Fruit fly (Drosophila melanogaster) whole organism, embryonic: ENCODE measurements around the gene CG2889.

ENCODE experiments used
- CG10565 ChIP-seq: fragments of 200-800 bp; sonication (Bioruptor generic); optimal IDR thresholded peaks from 3 replicates; lab custom pipeline; 2016; ENCODE audit warnings: missing biosample characterization, mild to moderate bottlenecking, missing genetic modification characterization
- CG10654 ChIP-seq: fragments of 200-800 bp; sonication (Bioruptor generic); optimal IDR thresholded peaks from 2 replicates; lab custom pipeline; 2016; ENCODE audit warnings: missing biosample characterization, missing genetic modification characterization
- CG11695 ChIP-seq: fragments of 200-800 bp; sonication (Bioruptor generic); IDR thresholded peaks from 3 replicates; pipeline ENCODE4 v1.3.6; 2022; ENCODE audit warnings: missing biosample characterization, missing genetic modification characterization
- CG12236 ChIP-seq: fragments of 200-800 bp; sonication (Bioruptor generic); optimal IDR thresholded peaks from 2 replicates; lab custom pipeline; 2016; ENCODE audit warnings: missing biosample characterization, missing genetic modification characterization
- CG14965 ChIP-seq: fragments of 200-800 bp; sonication (Bioruptor generic); optimal IDR thresholded peaks from 2 replicates; lab custom pipeline; 2016; ENCODE audit warnings: missing biosample characterization, missing genetic modification characterization, borderline replicate concordance
- CG1529 ChIP-seq: fragments of 200-800 bp; sonication (Bioruptor generic); optimal IDR thresholded peaks from 3 replicates; lab custom pipeline; 2018; ENCODE audit warnings: missing biosample characterization, missing genetic modification characterization
- CG15601 ChIP-seq: fragments of 200-800 bp; sonication (Bioruptor generic); optimal IDR thresholded peaks from 3 replicates; lab custom pipeline; 2019; ENCODE audit warnings: missing biosample characterization, mild to moderate bottlenecking, missing genetic modification characterization, moderate library complexity
- CG17359 ChIP-seq: fragments of 200-800 bp; sonication (Bioruptor generic); optimal IDR thresholded peaks from 3 replicates; lab custom pipeline; 2018; ENCODE audit warnings: missing biosample characterization, mild to moderate bottlenecking, missing genetic modification characterization, moderate library complexity
- CG17385 ChIP-seq: fragments of 200-800 bp; sonication (Bioruptor generic); optimal IDR thresholded peaks from 3 replicates; lab custom pipeline; 2018; ENCODE audit warnings: missing biosample characterization, mild to moderate bottlenecking, missing genetic modification characterization
- CG2712 ChIP-seq: fragments of 200-800 bp; optimal IDR thresholded peaks from 3 replicates; lab custom pipeline; 2019; ENCODE audit warnings: missing biosample characterization, mild to moderate bottlenecking, missing genetic modification characterization, moderate library complexity
- CG2875 ChIP-seq: fragments of 200-800 bp; sonication (Bioruptor generic); optimal IDR thresholded peaks from 2 replicates; lab custom pipeline; 2017; ENCODE audit warnings: missing biosample characterization, mild to moderate bottlenecking, missing genetic modification characterization, missing genetic modification reagents
- CG3281 ChIP-seq: fragments of 200-800 bp; sonication (Bioruptor generic); optimal IDR thresholded peaks from 3 replicates; lab custom pipeline; 2017; ENCODE audit warnings: missing biosample characterization, mild to moderate bottlenecking, missing genetic modification characterization
- CG4424 ChIP-seq: fragments of 200-800 bp; sonication (Bioruptor generic); optimal IDR thresholded peaks from 3 replicates; lab custom pipeline; 2016; ENCODE audit warnings: missing biosample characterization, missing genetic modification characterization
- CG4820 ChIP-seq: fragments of 200-800 bp; sonication (Bioruptor generic); optimal IDR thresholded peaks from 3 replicates; lab custom pipeline; 2016; ENCODE audit warnings: missing biosample characterization, missing genetic modification characterization
- CG7271 ChIP-seq: fragments of 200-800 bp; sonication (Bioruptor generic); optimal IDR thresholded peaks from 2 replicates; lab custom pipeline; 2018; ENCODE audit warnings: missing biosample characterization, mild to moderate bottlenecking, missing genetic modification characterization, moderate library complexity
- CG7556 ChIP-seq: fragments of 200-800 bp; sonication (Bioruptor generic); optimal IDR thresholded peaks from 2 replicates; lab custom pipeline; 2017; ENCODE audit warnings: missing biosample characterization, mild to moderate bottlenecking, missing genetic modification characterization
- CG8388 ChIP-seq: fragments of 200-800 bp; sonication (Bioruptor generic); optimal IDR thresholded peaks from 2 replicates; lab custom pipeline; 2019; ENCODE audit warnings: missing biosample characterization, mild to moderate bottlenecking, missing genetic modification characterization, moderate library complexity
- Chrac-16 ChIP-seq: fragments of 200-800 bp; sonication (Bioruptor generic); optimal IDR thresholded peaks from 3 replicates; lab custom pipeline; 2016; ENCODE audit warnings: missing biosample characterization, missing genetic modification characterization
- Dek ChIP-seq: fragments of 200-800 bp; sonication (Bioruptor generic); optimal IDR thresholded peaks from 3 replicates; lab custom pipeline; 2019; ENCODE audit warnings: missing biosample characterization, mild to moderate bottlenecking, missing genetic modification characterization, moderate library complexity
- E2f1 ChIP-seq: fragments of 200-800 bp; sonication (Bioruptor generic); IDR thresholded peaks from 2 replicates; pipeline ENCODE4 v1.3.6; 2022; ENCODE audit warnings: missing biosample characterization, missing genetic modification characterization
- HHEX ChIP-seq: fragments of 200-800 bp; sonication (Bioruptor generic); optimal IDR thresholded peaks from 3 replicates; lab custom pipeline; 2017; ENCODE audit warnings: missing biosample characterization, mild to moderate bottlenecking, missing genetic modification characterization, missing genetic modification reagents
- Hr78 ChIP-seq, 2 experiments: fragments of 200-800 bp in 1 of 2; fragments of >200 bp in 1 of 2; sonication (Bioruptor generic) in 1 of 2; optimal IDR thresholded peaks; 2 replicates each; lab custom pipeline; 2017 to 2019; ENCODE audit warnings: missing biosample characterization in 2 of 2, missing genetic modification characterization in 2 of 2, mild to moderate bottlenecking in 1 of 2, moderate library complexity in 1 of 2
- Hsf ChIP-seq: fragments of 200-800 bp; sonication (Bioruptor generic); optimal IDR thresholded peaks from 3 replicates; lab custom pipeline; 2016; ENCODE audit warnings: missing biosample characterization, missing genetic modification characterization
- Max ChIP-seq: fragments of 200-800 bp; sonication (Bioruptor generic); optimal IDR thresholded peaks from 2 replicates; lab custom pipeline; 2016; ENCODE audit warnings: missing biosample characterization, mild to moderate bottlenecking, missing genetic modification characterization
- NFAT ChIP-seq: fragments of 200-800 bp; sonication (Bioruptor generic); IDR thresholded peaks from 2 replicates; pipeline ENCODE4 v1.3.6; 2022; ENCODE audit warnings: missing biosample characterization, missing genetic modification characterization
- Oli ChIP-seq: fragments of 200-800 bp; sonication (Bioruptor generic); optimal IDR thresholded peaks from 2 replicates; lab custom pipeline; 2018; ENCODE audit warnings: missing biosample characterization, mild to moderate bottlenecking, missing genetic modification characterization, moderate library complexity
- Sin3A ChIP-seq: fragments of >200 bp; optimal IDR thresholded peaks from 2 replicates; lab custom pipeline; 2018
- Sox102F ChIP-seq: fragments of 200-800 bp; sonication (Bioruptor generic); optimal IDR thresholded peaks from 2 replicates; lab custom pipeline; 2018; ENCODE audit warnings: missing biosample characterization, mild to moderate bottlenecking, missing genetic modification characterization, moderate library complexity
- Stat92E ChIP-seq, 3 experiments: fragments of >200 bp in 2 of 3; fragments of 200-800 bp in 1 of 3; sonication (Bioruptor generic) in 1 of 3; optimal IDR thresholded peaks; 2 replicates each; lab custom pipeline; 2017 to 2019; ENCODE audit warnings: missing biosample characterization in 3 of 3, missing genetic modification characterization in 3 of 3, mild to moderate bottlenecking in 1 of 3, moderate library complexity in 1 of 3
- Trl ChIP-seq, 3 experiments: fragments of >200 bp in 2 of 3; fragments of 200-800 bp in 1 of 3; sonication (Bioruptor generic) in 1 of 3; optimal IDR thresholded peaks; 2 replicates in 1 of 3; 3 replicates in 2 of 3; lab custom pipeline; 2016 to 2017; ENCODE audit warnings: missing biosample characterization in 1 of 3, missing genetic modification characterization in 1 of 3
- az2 ChIP-seq: fragments of 200-800 bp; sonication (Bioruptor generic); optimal IDR thresholded peaks from 3 replicates; lab custom pipeline; 2016; ENCODE audit warnings: missing biosample characterization, missing genetic modification characterization
- bab2 ChIP-seq: fragments of 200-800 bp; sonication (Bioruptor generic); optimal IDR thresholded peaks from 2 replicates; lab custom pipeline; 2016; ENCODE audit warnings: missing biosample characterization, missing genetic modification characterization
- bbx ChIP-seq: fragments of 200-800 bp; sonication (Bioruptor generic); IDR thresholded peaks from 2 replicates; pipeline ENCODE4 v1.3.6; 2022; ENCODE audit warnings: missing biosample characterization, missing genetic modification characterization; ENCODE audit not compliant: partially characterized antibody
- bcd ChIP-seq: fragments of 200-800 bp; sonication (Bioruptor generic); optimal IDR thresholded peaks from 2 replicates; lab custom pipeline; 2017; ENCODE audit warnings: missing biosample characterization, mild to moderate bottlenecking, missing genetic modification characterization
- dmrt99B ChIP-seq: fragments of 200-800 bp; sonication (Bioruptor generic); optimal IDR thresholded peaks from 2 replicates; lab custom pipeline; 2018; ENCODE audit warnings: missing biosample characterization, mild to moderate bottlenecking, missing genetic modification characterization, moderate library complexity
- dpn ChIP-seq, 2 experiments: fragments of 200-800 bp; sonication (Bioruptor generic); optimal IDR thresholded peaks; 3 replicates each; lab custom pipeline; 2016; ENCODE audit warnings: missing biosample characterization in 2 of 2, missing genetic modification characterization in 2 of 2
- en ChIP-seq: fragments of 200-800 bp; sonication (Bioruptor generic); optimal IDR thresholded peaks from 2 replicates; lab custom pipeline; 2016; ENCODE audit warnings: missing biosample characterization, missing genetic modification characterization
- ftz-f1 ChIP-seq: fragments of 200-800 bp; sonication (Bioruptor generic); optimal IDR thresholded peaks from 2 replicates; lab custom pipeline; 2016; ENCODE audit warnings: missing biosample characterization, missing genetic modification characterization
- gcm2 ChIP-seq: fragments of 200-800 bp; sonication (Bioruptor generic); optimal IDR thresholded peaks from 2 replicates; lab custom pipeline; 2016; ENCODE audit warnings: missing biosample characterization, missing genetic modification characterization
- hth ChIP-seq: fragments of >200 bp; optimal IDR thresholded peaks from 2 replicates; lab custom pipeline; 2017; ENCODE audit warnings: inconsistent platforms
- ken ChIP-seq: fragments of 200-800 bp; sonication (Bioruptor generic); IDR thresholded peaks from 3 replicates; pipeline ENCODE4 v1.3.6; 2022; ENCODE audit warnings: missing biosample characterization, missing genetic modification characterization
- lbe ChIP-seq: fragments of 200-800 bp; sonication (Bioruptor generic); optimal IDR thresholded peaks from 2 replicates; lab custom pipeline; 2016; ENCODE audit warnings: missing biosample characterization, mild to moderate bottlenecking, missing genetic modification characterization
- lilli ChIP-seq: fragments of 200-800 bp; sonication (Bioruptor generic); optimal IDR thresholded peaks from 3 replicates; lab custom pipeline; 2016; ENCODE audit warnings: missing biosample characterization, missing genetic modification characterization
- maf-S ChIP-seq: fragments of 200-800 bp; sonication (Bioruptor generic); optimal IDR thresholded peaks from 2 replicates; lab custom pipeline; 2016; ENCODE audit warnings: missing biosample characterization, missing genetic modification characterization
- nerfin-2 ChIP-seq: fragments of 200-800 bp; sonication (Bioruptor generic); IDR thresholded peaks from 2 replicates; pipeline ENCODE4 v1.3.6; 2022; ENCODE audit warnings: missing biosample characterization, missing genetic modification characterization; ENCODE audit not compliant: partially characterized antibody
- pb ChIP-seq: fragments of 200-800 bp; sonication (Bioruptor generic); optimal IDR thresholded peaks from 3 replicates; lab custom pipeline; 2016; ENCODE audit warnings: missing biosample characterization, missing genetic modification characterization
- pho ChIP-seq: fragments of 200-800 bp; sonication (Bioruptor generic); optimal IDR thresholded peaks from 2 replicates; lab custom pipeline; 2016; ENCODE audit warnings: missing biosample characterization, missing genetic modification characterization
- ranshi ChIP-seq: fragments of 200-800 bp; sonication (Bioruptor generic); IDR thresholded peaks from 2 replicates; pipeline ENCODE4 v1.3.6; 2022; ENCODE audit warnings: missing biosample characterization, missing genetic modification characterization
- sqz ChIP-seq: fragments of 200-800 bp; sonication (Bioruptor generic); optimal IDR thresholded peaks from 3 replicates; lab custom pipeline; 2018; ENCODE audit warnings: missing biosample characterization, mild to moderate bottlenecking, missing genetic modification characterization
- tll ChIP-seq, 2 experiments: fragments of 200-800 bp in 1 of 2; fragments of >200 bp in 1 of 2; sonication (Bioruptor generic) in 1 of 2; optimal IDR thresholded peaks; 2 replicates each; lab custom pipeline; 2017 to 2019; ENCODE audit warnings: missing biosample characterization in 2 of 2, missing genetic modification characterization in 2 of 2, mild to moderate bottlenecking in 1 of 2, moderate library complexity in 1 of 2

Gene CG2889

DNA sequence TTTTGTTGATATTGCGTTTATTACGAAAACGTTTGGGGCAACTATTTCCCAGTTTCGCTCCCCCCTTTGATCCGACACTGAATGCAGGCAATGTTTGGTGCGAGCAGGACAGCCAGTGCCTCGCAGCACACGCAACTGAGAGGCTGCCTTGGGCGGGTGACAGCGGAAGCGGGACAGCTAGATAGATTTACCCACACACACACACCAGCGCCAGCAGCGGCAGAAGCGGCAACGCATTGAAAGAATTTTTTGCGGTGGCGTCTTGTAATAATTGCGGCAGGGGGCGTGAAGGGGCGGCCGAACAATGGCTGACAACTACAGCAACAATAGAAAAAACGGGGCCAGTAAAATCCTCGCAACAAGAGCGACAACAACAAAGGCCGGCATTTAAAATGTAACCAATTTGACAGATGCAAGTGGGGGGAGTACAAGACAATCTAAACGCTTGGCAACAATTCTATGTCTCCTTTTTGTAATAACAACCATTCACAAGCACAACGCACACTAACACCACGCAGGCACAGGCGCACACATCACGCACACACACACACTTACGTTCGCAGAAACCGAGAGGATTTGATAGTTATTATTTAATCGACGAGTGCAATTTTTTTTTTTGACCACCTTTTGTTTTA lies 1.0 kb upstream of the CG2889 start (continued):
- TF ChIP-seq Trl (optimal IDR thresholded peaks at IDR 0.05; lab: Kevin White, UChicago) (no peak), Trl (GFP tag; optimal IDR thresholded peaks at IDR 0.05; lab: Kevin White, UChicago) (no peak), CG2875 (GFP tag; lab: Kevin White, UChicago) (no peak), E2f1 (GFP tag; lab: Robert Waterston, UW) (no peak), CG7271 (tag; lab: Kevin White, UChicago) (no peak), tll (GFP tag; optimal IDR thresholded peaks at IDR 0.05; lab: Kevin White, UChicago) (no peak), en (GFP tag; lab: Kevin White, UChicago) (no peak), pho (GFP tag; lab: Kevin White, UChicago) (no peak), bbx (GFP tag; lab: Robert Waterston, UW) (0 out of 2 replicates have a peak, but pooled peaks have one; percentile 22), dpn (GFP tag; optimal IDR thresholded peaks at IDR 0.05; lab: Kevin White, UChicago) (no peak), Chrac-16 (GFP tag; lab: Kevin White, UChicago) (no peak), HHEX (GFP tag; lab: Kevin White, UChicago) (no peak), CG1529 (GFP tag; lab: Kevin White, UChicago) (no peak), CG7556 (GFP tag; lab: Kevin White, UChicago) (no peak), Hr78 (GFP tag; optimal IDR thresholded peaks at IDR 0.05; lab: Kevin White, UChicago) (no peak), sqz (no peak), CG11695 (no peak), CG10654 (no peak), CG2712 (tag; lab: Kevin White, UChicago) (peak; percentile 32), ftz-f1 (GFP tag; lab: Kevin White, UChicago) (peak; percentile 31), az2 (GFP tag; lab: Kevin White, UChicago) (no peak), Hsf (GFP tag; lab: Kevin White, UChicago) (no peak), dmrt99B (tag; lab: Kevin White, UChicago) (no peak), ken (GFP tag; lab: Robert Waterston, UW) (no peak), CG10565 (GFP tag; lab: Kevin White, UChicago) (no peak), CG17385 (GFP tag; lab: Kevin White, UChicago) (no peak), Oli (tag; lab: Kevin White, UChicago) (no peak), Max (GFP tag; lab: Kevin White, UChicago) (no peak), CG4424 (no peak), Sin3A (lab: Kevin White, UChicago) (no peak), CG12236 (no peak), bab2 (GFP tag; lab: Kevin White, UChicago) (no peak), bcd (no peak), CG14965 (GFP tag; lab: Kevin White, UChicago) (no peak), gcm2 (GFP tag; lab: Kevin White, UChicago) (no peak), CG17359 (tag; lab: Kevin White, UChicago) (no peak), maf-S (GFP tag; lab: Kevin White, UChicago) (no peak), ranshi (no peak), CG4820 (no peak), lbe (GFP tag; lab: Kevin White, UChicago) (no peak), CG8388 (GFP tag; lab: Kevin White, UChicago) (no peak), hth (lab: Kevin White, UChicago) (no peak), Sox102F (GFP tag; lab: Kevin White, UChicago) (no peak), lilli (GFP tag; lab: Kevin White, UChicago) (no peak), Stat92E (GFP tag; optimal IDR thresholded peaks at IDR 0.05; lab: Kevin White, UChicago) (no peak), pb (GFP tag; lab: Kevin White, UChicago) (no peak), nerfin-2 (GFP tag; lab: Robert Waterston, UW) (no peak), CG3281 (GFP tag; lab: Kevin White, UChicago) (no peak), NFAT (GFP tag; lab: Robert Waterston, UW) (no peak), Dek (tag; lab: Kevin White, UChicago) (no peak), CG15601 (tag; lab: Kevin White, UChicago) (no peak)
